Comparison of ENCODE assay signal across 4 worm cellular contexts in the genomic region with DNA sequence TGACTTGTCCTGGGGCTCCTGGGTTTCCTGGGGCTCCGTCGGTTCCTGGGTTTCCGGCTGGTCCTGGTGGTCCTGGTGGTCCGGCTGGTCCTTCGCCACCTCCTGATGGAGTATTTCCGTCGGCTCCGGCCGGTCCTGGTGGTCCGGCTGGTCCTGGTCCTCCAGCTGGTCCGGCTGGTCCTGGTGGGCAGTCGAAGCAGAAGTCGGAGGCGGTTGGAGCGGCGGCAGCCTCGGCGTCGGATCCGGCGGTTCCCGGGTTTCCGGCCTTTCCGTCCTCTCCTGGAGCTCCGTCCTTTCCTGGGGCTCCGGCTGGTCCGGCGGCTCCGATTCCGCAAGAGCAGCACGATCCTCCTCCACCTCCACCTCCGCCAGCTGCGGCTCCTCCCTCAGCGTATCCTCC.
TF ChIP-seq lines count a peak whose summit lies in the region.

No protein-coding gene starts in this region.

TF ChIP-seq in whole organism, L1 larva, 84 proteins besides CTCF, POLR2A, EP300 and RAD21:
- no peak for TF ChIP-seq sptf-1 (tag; optimal IDR thresholded peaks at IDR 0.05; lab: Kevin White, UChicago)
- peak; percentile 71 for TF ChIP-seq ceh-8 (GFP tag; optimal IDR thresholded peaks at IDR 0.05; lab: Kevin White, UChicago)
- TF ChIP-seq nhr-237 (tag; optimal IDR thresholded peaks at IDR 0.05; lab: Kevin White, UChicago) = no peak

TF ChIP-seq in whole organism, L4 larva, 104 proteins besides CTCF, POLR2A, EP300 and RAD21:
- peak; percentile 95; the same call in 1 of the 2 replicates for TF ChIP-seq pha-4 (GFP tag; IDR thresholded peaks at IDR 0.05; lab: Robert Waterston, UW)
- no peak for TF ChIP-seq pha-4 (tag; optimal IDR thresholded peaks at IDR 0.05; lab: Kevin White, UChicago)
- no peak for TF ChIP-seq R02D3.7 (tag; optimal IDR thresholded peaks at IDR 0.05; lab: Kevin White, UChicago)
- TF ChIP-seq set-16 (GFP tag; IDR thresholded peaks at IDR 0.05; lab: Robert Waterston, UW) = peak; percentile 99
- no peak for TF ChIP-seq php-3 (GFP tag; IDR thresholded peaks at IDR 0.05; lab: Robert Waterston, UW)
- no peak for TF ChIP-seq dmd-8 (GFP tag; IDR thresholded peaks at IDR 0.05; lab: Robert Waterston, UW)
- TF ChIP-seq nhr-237 (tag; optimal IDR thresholded peaks at IDR 0.05; lab: Kevin White, UChicago) = no peak
- TF ChIP-seq Y75B8A.6 (GFP tag; IDR thresholded peaks at IDR 0.05; lab: Robert Waterston, UW) = no peak
- TF ChIP-seq lin-13 (GFP tag; optimal IDR thresholded peaks at IDR 0.05; lab: Kevin White, UChicago) = no peak
- TF ChIP-seq unc-130 (GFP tag; optimal IDR thresholded peaks at IDR 0.05; lab: Kevin White, UChicago) = no peak
- no peak for TF ChIP-seq Y48G9A.11 (GFP tag; IDR thresholded peaks at IDR 0.05; lab: Robert Waterston, UW)
- TF ChIP-seq T20F7.1 (GFP tag; optimal IDR thresholded peaks at IDR 0.05; lab: Kevin White, UChicago) = no peak
- no peak for TF ChIP-seq snpc-4 (tag; optimal IDR thresholded peaks at IDR 0.05; lab: Kevin White, UChicago)

TF ChIP-seq in whole organism, late embryonic, 69 proteins besides CTCF, POLR2A, EP300 and RAD21:
- TF ChIP-seq syd-9 (tag; optimal IDR thresholded peaks at IDR 0.05; lab: Kevin White, UChicago) = peak; percentile 38
- TF ChIP-seq hlh-6 (tag; optimal IDR thresholded peaks at IDR 0.05; lab: Kevin White, UChicago) = peak; percentile 38
- no peak for TF ChIP-seq unc-55 (GFP tag; optimal IDR thresholded peaks at IDR 0.05; lab: Kevin White, UChicago)

TF ChIP-seq in whole organism, young adult, 124 proteins besides CTCF, POLR2A, EP300 and RAD21:
- TF ChIP-seq sptf-2 (GFP tag; optimal IDR thresholded peaks at IDR 0.05; lab: Kevin White, UChicago) = no peak
- peak; percentile 99 for TF ChIP-seq egrh-3 (GFP tag; IDR thresholded peaks at IDR 0.05; lab: Robert Waterston, UW)
- no peak for TF ChIP-seq hrde-1 (tag; optimal IDR thresholded peaks at IDR 0.05; lab: Kevin White, UChicago; ENCODE audit: borderline replicate concordance)
- TF ChIP-seq ZK185.1 (tag; optimal IDR thresholded peaks at IDR 0.05; lab: Kevin White, UChicago; ENCODE audit: poor library complexity, severe bottlenecking) = no peak
- no peak for TF ChIP-seq snpc-4 (GFP tag; optimal IDR thresholded peaks at IDR 0.05; lab: Kevin White, UChicago)
- no peak for TF ChIP-seq snpc-4 (tag; optimal IDR thresholded peaks at IDR 0.05; lab: Kevin White, UChicago)
- no peak for TF ChIP-seq pha-4 (tag; optimal IDR thresholded peaks at IDR 0.05; lab: Kevin White, UChicago)
- no peak for TF ChIP-seq lin-54 (GFP tag; optimal IDR thresholded peaks at IDR 0.05; lab: Kevin White, UChicago)
- TF ChIP-seq lin-35 (GFP tag; optimal IDR thresholded peaks at IDR 0.05; lab: Kevin White, UChicago) = no peak
- TF ChIP-seq zfh-2 (GFP tag; conservative IDR thresholded peaks at IDR 0.05; lab: Robert Waterston, UW) = peak; percentile 95
- TF ChIP-seq tlf-1 (GFP tag; optimal IDR thresholded peaks at IDR 0.05; lab: Kevin White, UChicago) = no peak
- TF ChIP-seq F55B11.4 (tag; optimal IDR thresholded peaks at IDR 0.05; lab: Kevin White, UChicago; ENCODE audit: borderline replicate concordance, insufficient read depth) = no peak
- no peak for TF ChIP-seq akir-1 (GFP tag; optimal IDR thresholded peaks at IDR 0.05; lab: Kevin White, UChicago)
- TF ChIP-seq F37B4.10 (GFP tag; IDR thresholded peaks at IDR 0.05; lab: Robert Waterston, UW) = no peak
- no peak for TF ChIP-seq him-1 (tag; optimal IDR thresholded peaks at IDR 0.05; lab: Kevin White, UChicago)
- TF ChIP-seq mcd-1 (GFP tag; IDR thresholded peaks at IDR 0.05; lab: Robert Waterston, UW) = peak; percentile 53; the same call in 1 of the 2 replicates
- TF ChIP-seq cebp-2 (GFP tag; IDR thresholded peaks at IDR 0.05; lab: Robert Waterston, UW) = no peak
- TF ChIP-seq C06A6.2 (GFP tag; conservative IDR thresholded peaks at IDR 0.05; lab: Robert Waterston, UW) = no peak
- no peak for TF ChIP-seq ztf-22 (GFP tag; optimal IDR thresholded peaks at IDR 0.05; lab: Kevin White, UChicago)
- TF ChIP-seq let-607 (tag; optimal IDR thresholded peaks at IDR 0.05; lab: Kevin White, UChicago) = no peak
- no peak for TF ChIP-seq dpff-1 (tag; optimal IDR thresholded peaks at IDR 0.05; lab: Kevin White, UChicago)
- TF ChIP-seq lsl-1 (GFP tag; optimal IDR thresholded peaks at IDR 0.05; lab: Kevin White, UChicago) = no peak
- no peak for TF ChIP-seq F49E8.2 (tag; optimal IDR thresholded peaks at IDR 0.05; lab: Kevin White, UChicago; ENCODE audit: insufficient read depth)
- no peak for TF ChIP-seq attf-5 (GFP tag; optimal IDR thresholded peaks at IDR 0.05; lab: Kevin White, UChicago)
- no peak for TF ChIP-seq madf-8 (GFP tag; conservative IDR thresholded peaks at IDR 0.05; lab: Robert Waterston, UW)
- no peak for TF ChIP-seq attf-6 (GFP tag; IDR thresholded peaks at IDR 0.05; lab: Robert Waterston, UW)
- TF ChIP-seq hmg-1.2 (GFP tag; IDR thresholded peaks at IDR 0.05; lab: Robert Waterston, UW) = no peak
